Worm (Caenorhabditis elegans): ENCODE results near the gene C41H7.9.

The C41H7.9 gene

ce11 chrII:3012133-3012532 lies at the start of gene C41H7.9:
TSS of gene C41H7.9 (minus strand) at chrII:3012233.
- TF ChIP-seq ahr-1 (tag; optimal IDR thresholded peaks at IDR 0.05) = no peak
- TF ChIP-seq ceh-14 (tag; optimal IDR thresholded peaks at IDR 0.05) = no peak
- TF ChIP-seq C08G9.2 (tag; optimal IDR thresholded peaks at IDR 0.05) = no peak
- TF ChIP-seq pha-4 (tag; optimal IDR thresholded peaks at IDR 0.05) = no peak
- TF ChIP-seq ceh-9 (tag; optimal IDR thresholded peaks at IDR 0.05) = no peak
- no peak for TF ChIP-seq rnt-1 (tag; optimal IDR thresholded peaks at IDR 0.05)
- no peak for TF ChIP-seq fkh-6 (tag; optimal IDR thresholded peaks at IDR 0.05)
- no peak for TF ChIP-seq pag-3 (tag; optimal IDR thresholded peaks at IDR 0.05; ENCODE audit: borderline replicate concordance)

- TF ChIP-seq pag-3 (tag; optimal IDR thresholded peaks at IDR 0.05; ENCODE audit: borderline replicate concordance) = no peak
- no peak for TF ChIP-seq elt-2 (tag; optimal IDR thresholded peaks at IDR 0.05)
- no peak for TF ChIP-seq unc-3 (GFP tag; conservative IDR thresholded peaks at IDR 0.05)
- TF ChIP-seq unc-3 (tag; optimal IDR thresholded peaks at IDR 0.05) = no peak
- no peak for TF ChIP-seq sdc-2 (tag; optimal IDR thresholded peaks at IDR 0.05)
- TF ChIP-seq ama-1 (optimal IDR thresholded peaks at IDR 0.05) = no peak
- no peak for TF ChIP-seq mec-3 (tag; optimal IDR thresholded peaks at IDR 0.05; ENCODE audit: borderline replicate concordance)
- no peak for TF ChIP-seq syd-9 (tag; optimal IDR thresholded peaks at IDR 0.05)
- TF ChIP-seq npax-4 (tag; optimal IDR thresholded peaks at IDR 0.05) = no peak
- no peak for TF ChIP-seq pax-1 (tag; optimal IDR thresholded peaks at IDR 0.05)
- TF ChIP-seq fax-1 (tag; optimal IDR thresholded peaks at IDR 0.05) = no peak
- TF ChIP-seq odd-2 (tag; optimal IDR thresholded peaks at IDR 0.05) = no peak
- no peak for TF ChIP-seq eyg-1 (tag; optimal IDR thresholded peaks at IDR 0.05)
- TF ChIP-seq ceh-19 (GFP tag; optimal IDR thresholded peaks at IDR 0.05) = no peak
- no peak for TF ChIP-seq ets-4 (tag; optimal IDR thresholded peaks at IDR 0.05)
- no peak for TF ChIP-seq K02D7.2 (tag; optimal IDR thresholded peaks at IDR 0.05)
- no peak for TF ChIP-seq unc-86 (tag; optimal IDR thresholded peaks at IDR 0.05)
- TF ChIP-seq hlh-6 (tag; optimal IDR thresholded peaks at IDR 0.05) = no peak
- no peak for TF ChIP-seq pqm-1 (tag; optimal IDR thresholded peaks at IDR 0.05)
These were observed 49.6 kb upstream of the C41H7.9 start for ce11 chrII:3061605-3062004.

- no peak for TF ChIP-seq C08G9.2 (tag; optimal IDR thresholded peaks at IDR 0.05)
- no peak for TF ChIP-seq ztf-16 (tag; optimal IDR thresholded peaks at IDR 0.05)
- TF ChIP-seq hlh-6 (tag; optimal IDR thresholded peaks at IDR 0.05) = no peak
- TF ChIP-seq pha-2 (tag; optimal IDR thresholded peaks at IDR 0.05) = no peak
- no peak for TF ChIP-seq ttx-3 (tag; optimal IDR thresholded peaks at IDR 0.05)
These were observed 48.7 kb upstream of the C41H7.9 start, which contains the start of gene Y25C1A.6 for ce11 chrII:3060782-3061181. TSS of gene Y25C1A.6 (plus strand) at chrII:3061082.

- TF ChIP-seq C38D4.7 (GFP tag; optimal IDR thresholded peaks at IDR 0.05) (no peak), C08G9.2 (tag; optimal IDR thresholded peaks at IDR 0.05) (no peak), ama-1 (optimal IDR thresholded peaks at IDR 0.05) (no peak), dmd-4 (tag; optimal IDR thresholded peaks at IDR 0.05; ENCODE audit: borderline replicate concordance) (no peak), pros-1 (tag; optimal IDR thresholded peaks at IDR 0.05) (no peak), ets-4 (tag; optimal IDR thresholded peaks at IDR 0.05) (no peak), K09A11.1 (tag; optimal IDR thresholded peaks at IDR 0.05; ENCODE audit: insufficient read depth) (no peak), elt-2 (tag; optimal IDR thresholded peaks at IDR 0.05) (no peak), fax-1 (tag; optimal IDR thresholded peaks at IDR 0.05) (no peak), ztf-16 (tag; optimal IDR thresholded peaks at IDR 0.05) (no peak), che-1 (tag; optimal IDR thresholded peaks at IDR 0.05) (no peak), ceh-45 (GFP tag; IDR thresholded peaks at IDR 0.05) (no peak), lim-6 (tag; optimal IDR thresholded peaks at IDR 0.05) (no peak)
These were observed 44.3 kb upstream of the C41H7.9 start, which contains the start of gene lin-8 for ce11 chrII:3056266-3056872. TSS of gene lin-8 (plus strand) at chrII:3056822.
